Worm (Caenorhabditis elegans): ENCODE data around the gene lips-1.
A peak's percentile ranks its signal among the peaks of the same experiment; 100 is the strongest.

lips-1 gene

ce11 chrX:12525359-12525839, 32.8 kb downstream of the lips-1 start, which contains the start of gene scd-1:
TSS of gene scd-1 (minus strand) at chrX:12525789.
- TF ChIP-seq zfh-2 (GFP tag; conservative IDR thresholded peaks at IDR 0.05) (peak; percentile 70), hlh-26 (GFP tag; conservative IDR thresholded peaks at IDR 0.05) (no peak), hsf-1 (GFP tag; IDR thresholded peaks at IDR 0.05) (0 out of 2 replicates have a peak, but pooled peaks have one; percentile 15), cebp-2 (GFP tag; IDR thresholded peaks at IDR 0.05) (0 out of 2 replicates have a peak, but pooled peaks have one; percentile 41)

ce11 chrX:12532405-12532804, 39.8 kb downstream of the lips-1 start:
- TF ChIP-seq sdz-38 (tag; optimal IDR thresholded peaks at IDR 0.05) (no peak), dpl-1 (GFP tag; optimal IDR thresholded peaks at IDR 0.05) (no peak)

- TF ChIP-seq cebp-2 (GFP tag; IDR thresholded peaks at IDR 0.05) (no peak), ccch-3 (GFP tag; optimal IDR thresholded peaks at IDR 0.05) (no peak), zim-3 (tag; optimal IDR thresholded peaks at IDR 0.05) (no peak), nfya-2 (GFP tag; IDR thresholded peaks at IDR 0.05) (no peak), hlh-12 (tag; optimal IDR thresholded peaks at IDR 0.05) (no peak), snpc-1.3 (tag; optimal IDR thresholded peaks at IDR 0.05; ENCODE audit: insufficient read depth) (no peak)
Measured at ce11 chrX:12534476-12534875, 41.9 kb downstream of the lips-1 start.

ce11 chrX:12538794-12539193, 46.2 kb downstream of the lips-1 start:
- no peak for TF ChIP-seq snpc-4 (GFP tag; optimal IDR thresholded peaks at IDR 0.05)
- TF ChIP-seq snpc-4 (tag; optimal IDR thresholded peaks at IDR 0.05): no peak
- no peak for TF ChIP-seq attf-5 (GFP tag; optimal IDR thresholded peaks at IDR 0.05)
- no peak for TF ChIP-seq attf-3 (GFP tag; conservative IDR thresholded peaks at IDR 0.05)
- TF ChIP-seq lsy-27 (tag; optimal IDR thresholded peaks at IDR 0.05; ENCODE audit: borderline replicate concordance, insufficient read depth): no peak
- TF ChIP-seq F49E8.2 (tag; optimal IDR thresholded peaks at IDR 0.05; ENCODE audit: insufficient read depth): no peak
- no peak for TF ChIP-seq tbp1 (GFP tag; optimal IDR thresholded peaks at IDR 0.05)
- no peak for TF ChIP-seq snpc-1.3 (tag; optimal IDR thresholded peaks at IDR 0.05; ENCODE audit: insufficient read depth)
- TF ChIP-seq pbrm-1 (GFP tag; IDR thresholded peaks at IDR 0.05): no peak
- TF ChIP-seq ceh-100 (GFP tag; IDR thresholded peaks at IDR 0.05): no peak
- TF ChIP-seq nfyb-1 (GFP tag; IDR thresholded peaks at IDR 0.05): no peak
- TF ChIP-seq ztf-18 (tag; optimal IDR thresholded peaks at IDR 0.05): no peak
- TF ChIP-seq nfya-1 (tag; optimal IDR thresholded peaks at IDR 0.05; ENCODE audit: borderline replicate concordance, insufficient read depth): no peak
- TF ChIP-seq K11D2.4 (GFP tag; IDR thresholded peaks at IDR 0.05): no peak
- TF ChIP-seq K12H6.12 (tag; optimal IDR thresholded peaks at IDR 0.05): no peak

ce11 chrX:12545100-12545499, 52.5 kb downstream of the lips-1 start:
- no peak for TF ChIP-seq sptf-2 (GFP tag; optimal IDR thresholded peaks at IDR 0.05)
- no peak for TF ChIP-seq let-607 (tag; optimal IDR thresholded peaks at IDR 0.05)
- no peak for TF ChIP-seq Y53G8AR.9 (GFP tag; conservative IDR thresholded peaks at IDR 0.05)
- no peak for TF ChIP-seq ceh-79 (tag; optimal IDR thresholded peaks at IDR 0.05)
- no peak for TF ChIP-seq ztf-25 (GFP tag; IDR thresholded peaks at IDR 0.05)
- TF ChIP-seq bed-1 (GFP tag; IDR thresholded peaks at IDR 0.05): no peak
- no peak for TF ChIP-seq Y53F4B.3 (GFP tag; IDR thresholded peaks at IDR 0.05)

Data from whole organism, young adult.